Fruit fly (Drosophila melanogaster) whole organism, embryonic: Measurements from ENCODE around the gene fzo.
A peak's percentile ranks its signal among the peaks of the same experiment; 100 is the strongest.

Experiments
- Bdp1 ChIP-seq: fragments of 200-800 bp; sonication (Bioruptor generic); optimal IDR thresholded peaks from 3 replicates; lab custom pipeline; 2016; ENCODE audit warnings: missing biosample characterization, missing genetic modification characterization
- Blimp-1 ChIP-seq: fragments of 200-800 bp; sonication (Bioruptor generic); optimal IDR thresholded peaks from 3 replicates; lab custom pipeline; 2018; ENCODE audit warnings: missing biosample characterization, missing genetic modification characterization, mild to moderate bottlenecking, moderate library complexity, missing genetic modification reagents
- CG10147 ChIP-seq: fragments of 200-800 bp; sonication (Bioruptor generic); optimal IDR thresholded peaks from 2 replicates; lab custom pipeline; 2019; ENCODE audit warnings: missing biosample characterization, mild to moderate bottlenecking, missing genetic modification characterization, moderate library complexity
- CG1024 ChIP-seq: fragments of 200-800 bp; sonication (Bioruptor generic); IDR thresholded peaks from 2 replicates; pipeline ENCODE4 v1.3.6; 2022; ENCODE audit warnings: missing biosample characterization, missing genetic modification characterization
- CG10979 ChIP-seq: fragments of 200-800 bp; sonication (Bioruptor generic); optimal IDR thresholded peaks from 2 replicates; lab custom pipeline; 2018; ENCODE audit warnings: missing biosample characterization, mild to moderate bottlenecking, missing genetic modification characterization, moderate library complexity
- CG13894 ChIP-seq: fragments of 200-800 bp; sonication (Bioruptor generic); optimal IDR thresholded peaks from 3 replicates; lab custom pipeline; 2018; ENCODE audit warnings: missing biosample characterization, mild to moderate bottlenecking, missing genetic modification characterization, moderate library complexity
- CG17385 ChIP-seq: fragments of 200-800 bp; sonication (Bioruptor generic); optimal IDR thresholded peaks from 3 replicates; lab custom pipeline; 2018; ENCODE audit warnings: missing biosample characterization, mild to moderate bottlenecking, missing genetic modification characterization
- CG17829 ChIP-seq: fragments of 200-800 bp; optimal IDR thresholded peaks from 2 replicates; lab custom pipeline; 2019; ENCODE audit warnings: missing biosample characterization, mild to moderate bottlenecking, missing genetic modification characterization, moderate library complexity
- CG18011 ChIP-seq: fragments of 200-800 bp; sonication (Bioruptor generic); optimal IDR thresholded peaks from 2 replicates; lab custom pipeline; 2017; ENCODE audit warnings: missing biosample characterization, missing genetic modification characterization, mild to moderate bottlenecking, moderate library complexity, missing genotype
- CG32772 ChIP-seq: fragments of 200-800 bp; sonication (Bioruptor generic); IDR thresholded peaks from 2 replicates; pipeline ENCODE4 v1.3.6; 2022; ENCODE audit warnings: missing biosample characterization, missing genetic modification characterization
- CG33557 ChIP-seq: fragments of 200-800 bp; sonication (Bioruptor generic); optimal IDR thresholded peaks from 2 replicates; lab custom pipeline; 2019; ENCODE audit warnings: missing biosample characterization, mild to moderate bottlenecking, missing genetic modification characterization, moderate library complexity
- CG4707 ChIP-seq: fragments of 200-800 bp; sonication (Bioruptor generic); optimal IDR thresholded peaks from 2 replicates; lab custom pipeline; 2018; ENCODE audit warnings: missing biosample characterization, mild to moderate bottlenecking, missing genetic modification characterization, moderate library complexity
- CG6813 ChIP-seq: fragments of 200-800 bp; sonication (Bioruptor generic); optimal IDR thresholded peaks from 2 replicates; lab custom pipeline; 2017; ENCODE audit warnings: missing biosample characterization, missing genetic modification characterization, mild to moderate bottlenecking, moderate library complexity, missing genetic modification reagents
- CG7786 ChIP-seq: fragments of 200-800 bp; sonication (Bioruptor generic); optimal IDR thresholded peaks from 2 replicates; lab custom pipeline; 2016; ENCODE audit warnings: missing biosample characterization, missing genetic modification characterization
- CG8924 ChIP-seq: fragments of 200-800 bp; optimal IDR thresholded peaks from 3 replicates; lab custom pipeline; 2019; ENCODE audit warnings: missing biosample characterization, mild to moderate bottlenecking, missing genetic modification characterization, moderate library complexity
- CG9817 ChIP-seq: fragments of 200-800 bp; sonication (Bioruptor generic); optimal IDR thresholded peaks from 2 replicates; lab custom pipeline; 2018; ENCODE audit warnings: missing biosample characterization, mild to moderate bottlenecking, missing genetic modification characterization, moderate library complexity
- CTCF ChIP-seq: fragments of 200-800 bp; sonication (Bioruptor generic); optimal IDR thresholded peaks from 2 replicates; lab custom pipeline; 2017; ENCODE audit warnings: missing biosample characterization, mild to moderate bottlenecking, missing genetic modification characterization, moderate library complexity
- CoRest ChIP-seq: fragments of 200-800 bp; sonication (Bioruptor generic); optimal IDR thresholded peaks from 3 replicates; lab custom pipeline; 2018; ENCODE audit warnings: missing biosample characterization, mild to moderate bottlenecking, missing genetic modification characterization, moderate library complexity
- Dad ChIP-seq: fragments of 200-800 bp; sonication (Bioruptor generic); optimal IDR thresholded peaks from 3 replicates; lab custom pipeline; 2016; ENCODE audit warnings: missing biosample characterization, missing genetic modification characterization
- Dll ChIP-seq: fragments of 200-800 bp; sonication (Bioruptor generic); IDR thresholded peaks from 4 replicates; pipeline ENCODE4 v1.3.6; 2022; ENCODE audit warnings: missing biosample characterization, missing genetic modification characterization; ENCODE audit not compliant: partially characterized antibody
- H2.0 ChIP-seq: fragments of 200-800 bp; sonication (Bioruptor generic); IDR thresholded peaks from 2 replicates; pipeline ENCODE4 v1.3.6; 2022; ENCODE audit warnings: missing biosample characterization, missing genetic modification characterization
- HmgD ChIP-seq: fragments of 200-800 bp; sonication (Bioruptor generic); optimal IDR thresholded peaks from 3 replicates; lab custom pipeline; 2016; ENCODE audit warnings: missing biosample characterization, missing genetic modification characterization
- Myb ChIP-seq: fragments of 200-800 bp; sonication (Bioruptor generic); optimal IDR thresholded peaks from 2 replicates; lab custom pipeline; 2016; ENCODE audit warnings: missing biosample characterization, missing genetic modification characterization
- Nf-YB ChIP-seq: fragments of 200-800 bp; sonication (Bioruptor generic); optimal IDR thresholded peaks from 3 replicates; lab custom pipeline; 2019; ENCODE audit warnings: missing biosample characterization, mild to moderate bottlenecking, missing genetic modification characterization, moderate library complexity
- Nf-YC ChIP-seq: fragments of 200-800 bp; optimal IDR thresholded peaks from 3 replicates; lab custom pipeline; 2019; ENCODE audit warnings: missing biosample characterization, mild to moderate bottlenecking, missing genetic modification characterization, moderate library complexity
- Optix ChIP-seq: fragments of 200-800 bp; sonication (Bioruptor generic); IDR thresholded peaks from 3 replicates; pipeline ENCODE4 v1.3.6; 2022; ENCODE audit warnings: missing biosample characterization, missing genetic modification characterization
- Sry-β ChIP-seq: fragments of 200-800 bp; sonication (Bioruptor generic); optimal IDR thresholded peaks from 2 replicates; lab custom pipeline; 2018; ENCODE audit warnings: missing biosample characterization, mild to moderate bottlenecking, missing genetic modification characterization, moderate library complexity
- Vsx1 ChIP-seq: fragments of 200-800 bp; sonication (Bioruptor generic); optimal IDR thresholded peaks from 2 replicates; lab custom pipeline; 2017; ENCODE audit warnings: missing biosample characterization, mild to moderate bottlenecking, missing genetic modification characterization, missing genetic modification reagents
- btn ChIP-seq: fragments of 200-800 bp; sonication (Bioruptor generic); optimal IDR thresholded peaks from 2 replicates; lab custom pipeline; 2016; ENCODE audit warnings: missing biosample characterization, missing genetic modification characterization
- cato ChIP-seq: fragments of 200-800 bp; sonication (Bioruptor generic); optimal IDR thresholded peaks from 2 replicates; lab custom pipeline; 2016; ENCODE audit warnings: missing biosample characterization, missing genetic modification characterization, borderline replicate concordance
- dmrt11E ChIP-seq: fragments of 200-800 bp; sonication (Bioruptor generic); optimal IDR thresholded peaks from 3 replicates; lab custom pipeline; 2018; ENCODE audit warnings: missing biosample characterization, mild to moderate bottlenecking, missing genetic modification characterization, moderate library complexity
- grau ChIP-seq: fragments of 200-800 bp; optimal IDR thresholded peaks from 3 replicates; lab custom pipeline; 2019; ENCODE audit warnings: missing biosample characterization, mild to moderate bottlenecking, missing genetic modification characterization, moderate library complexity
- gsb-n ChIP-seq: fragments of 200-800 bp; sonication (Bioruptor generic); optimal IDR thresholded peaks from 3 replicates; lab custom pipeline; 2018; ENCODE audit warnings: missing biosample characterization, mild to moderate bottlenecking, missing genetic modification characterization
- gt ChIP-seq: fragments of 200-800 bp; sonication (Bioruptor generic); IDR thresholded peaks from 2 replicates; pipeline ENCODE4 v1.3.6; 2022; ENCODE audit warnings: missing biosample characterization, missing genetic modification characterization
- her ChIP-seq: fragments of 200-800 bp; sonication (Bioruptor generic); optimal IDR thresholded peaks from 2 replicates; lab custom pipeline; 2016; ENCODE audit warnings: missing biosample characterization, missing genetic modification characterization
- lov ChIP-seq, 2 experiments: fragments of 200-800 bp in 1 of 2; fragments of >200 bp in 1 of 2; sonication (Bioruptor generic) in 1 of 2; IDR thresholded peaks in 1 of 2; optimal IDR thresholded peaks in 1 of 2; 2 replicates in 1 of 2; 3 replicates in 1 of 2; pipeline versions ENCODE4 v1.3.6 to Lab custom; 2017 to 2022; ENCODE audit warnings: missing biosample characterization in 1 of 2, missing genetic modification characterization in 1 of 2
- mam ChIP-seq: fragments of 200-800 bp; sonication (Bioruptor generic); optimal IDR thresholded peaks from 3 replicates; lab custom pipeline; 2016; ENCODE audit warnings: missing biosample characterization, missing genetic modification characterization
- mld ChIP-seq: fragments of 200-800 bp; sonication (Bioruptor generic); IDR thresholded peaks from 3 replicates; pipeline ENCODE4 v1.3.6; 2022; ENCODE audit warnings: missing biosample characterization, missing genetic modification characterization; ENCODE audit not compliant: partially characterized antibody
- otp ChIP-seq: fragments of 200-800 bp; sonication (Bioruptor generic); IDR thresholded peaks from 3 replicates; pipeline ENCODE4, ENCODE4 v1.3.6; 2022; ENCODE audit warnings: missing biosample characterization, missing genetic modification characterization
- pita ChIP-seq: fragments of 200-800 bp; sonication (Bioruptor generic); optimal IDR thresholded peaks from 2 replicates; lab custom pipeline; 2017; ENCODE audit warnings: missing biosample characterization, mild to moderate bottlenecking, missing genetic modification characterization
- pzg ChIP-seq: fragments of 200-800 bp; sonication (Bioruptor generic); optimal IDR thresholded peaks from 3 replicates; lab custom pipeline; 2018; ENCODE audit warnings: missing biosample characterization, mild to moderate bottlenecking, missing genetic modification characterization, moderate library complexity
- salm ChIP-seq: fragments of 200-800 bp; sonication (Bioruptor generic); optimal IDR thresholded peaks from 2 replicates; lab custom pipeline; 2018; ENCODE audit warnings: missing biosample characterization, mild to moderate bottlenecking, missing genetic modification characterization
- shn ChIP-seq: fragments of 200-800 bp; sonication (Bioruptor generic); optimal IDR thresholded peaks from 3 replicates; lab custom pipeline; 2016; ENCODE audit warnings: missing biosample characterization, missing genetic modification characterization
- slp2 ChIP-seq: fragments of 200-800 bp; sonication (Bioruptor generic); optimal IDR thresholded peaks from 2 replicates; lab custom pipeline; 2016; ENCODE audit warnings: missing biosample characterization, missing genetic modification characterization
- tll ChIP-seq, 2 experiments: fragments of 200-800 bp in 1 of 2; fragments of >200 bp in 1 of 2; sonication (Bioruptor generic) in 1 of 2; optimal IDR thresholded peaks; 2 replicates each; lab custom pipeline; 2017 to 2019; ENCODE audit warnings: missing biosample characterization in 2 of 2, missing genetic modification characterization in 2 of 2, mild to moderate bottlenecking in 1 of 2, moderate library complexity in 1 of 2
- vvl ChIP-seq: fragments of 200-800 bp; sonication (Bioruptor generic); IDR thresholded peaks from 2 replicates; pipeline ENCODE4 v1.3.6; 2022; ENCODE audit warnings: missing biosample characterization, missing genetic modification characterization
- yki ChIP-seq: fragments of >200 bp; optimal IDR thresholded peaks from 3 replicates; lab custom pipeline; 2018

Gene fzo

dm6 chr3R:23189958-23190900 is 13.6 kb downstream of the fzo start (continued):
- TF ChIP-seq lov (optimal IDR thresholded peaks at IDR 0.05; lab: Kevin White, UChicago) (no peak), lov (GFP tag; IDR thresholded peaks at IDR 0.05; lab: Robert Waterston, UW) (peak; percentile 71; the same call in 1 of the 3 replicates), otp (GFP tag; lab: Robert Waterston, UW) (peak; percentile 68; the same call in 2 of the 3 replicates), vvl (peak; percentile 76), Vsx1 (GFP tag; lab: Kevin White, UChicago) (peak; percentile 22), CTCF (GFP tag; lab: Kevin White, UChicago) (peak; percentile 5), shn (GFP tag; lab: Kevin White, UChicago) (peak; percentile 64), mam (peak; percentile 74), CG7786 (GFP tag; lab: Kevin White, UChicago) (peak; percentile 77), Dll (no peak), her (GFP tag; lab: Kevin White, UChicago) (peak; percentile 56), pzg (GFP tag; lab: Kevin White, UChicago) (no peak), CG33557 (GFP tag; lab: Kevin White, UChicago) (no peak), grau (tag; lab: Kevin White, UChicago) (peak; percentile 98), pita (GFP tag; lab: Kevin White, UChicago) (no peak), CG4707 (GFP tag; lab: Kevin White, UChicago) (peak; percentile 51), Nf-YB (GFP tag; lab: Kevin White, UChicago) (peak; percentile 60), Bdp1 (GFP tag; lab: Kevin White, UChicago) (peak; percentile 36), CG9817 (tag; lab: Kevin White, UChicago) (peak; percentile 78), CG32772 (GFP tag; lab: Robert Waterston, UW) (peak; percentile 54), HmgD (GFP tag; lab: Kevin White, UChicago) (peak; percentile 29), dmrt11E (tag; lab: Kevin White, UChicago) (peak; percentile 30), yki (lab: Kevin White, UChicago) (no peak), CG17385 (GFP tag; lab: Kevin White, UChicago) (peak; percentile 74), CG18011 (GFP tag; lab: Kevin White, UChicago) (peak; percentile 36), CG10147 (GFP tag; lab: Kevin White, UChicago) (peak; percentile 18), mld (GFP tag; lab: Robert Waterston, UW) (no peak), CoRest (tag; lab: Kevin White, UChicago) (peak; percentile 81), Sry-β (GFP tag; lab: Kevin White, UChicago) (no peak), salm (peak; percentile 69), CG6813 (GFP tag; lab: Kevin White, UChicago) (peak; percentile 42), Blimp-1 (GFP tag; lab: Kevin White, UChicago) (peak; percentile 73), Dad (GFP tag; lab: Kevin White, UChicago) (peak; percentile 49), Optix (GFP tag; lab: Robert Waterston, UW) (0 out of 3 replicates have a peak, but pooled peaks have one; percentile 30), tll (GFP tag; optimal IDR thresholded peaks at IDR 0.05; lab: Kevin White, UChicago) (no peak), gt (GFP tag; lab: Robert Waterston, UW) (peak; percentile 9; the same call in 1 of the 2 replicates), Nf-YC (tag; lab: Kevin White, UChicago) (peak; percentile 52), slp2 (GFP tag; lab: Kevin White, UChicago) (peak; percentile 75), gsb-n (tag; lab: Kevin White, UChicago) (peak; percentile 56), CG10979 (peak; percentile 68), CG13894 (tag; lab: Kevin White, UChicago) (peak; percentile 69), CG8924 (tag; lab: Kevin White, UChicago) (peak; percentile 80), Myb (GFP tag; lab: Kevin White, UChicago) (peak; percentile 54), CG17829 (tag; lab: Kevin White, UChicago) (peak; percentile 73), cato (GFP tag; lab: Kevin White, UChicago) (peak; percentile 7), CG1024 (0 out of 2 replicates have a peak, but pooled peaks have one; percentile 27), btn (GFP tag; lab: Kevin White, UChicago) (peak; percentile 55), H2.0 (GFP tag; lab: Robert Waterston, UW) (peak; percentile 74)
